Worm (Caenorhabditis elegans): ENCODE data around the gene rnp-9.

DNA sequence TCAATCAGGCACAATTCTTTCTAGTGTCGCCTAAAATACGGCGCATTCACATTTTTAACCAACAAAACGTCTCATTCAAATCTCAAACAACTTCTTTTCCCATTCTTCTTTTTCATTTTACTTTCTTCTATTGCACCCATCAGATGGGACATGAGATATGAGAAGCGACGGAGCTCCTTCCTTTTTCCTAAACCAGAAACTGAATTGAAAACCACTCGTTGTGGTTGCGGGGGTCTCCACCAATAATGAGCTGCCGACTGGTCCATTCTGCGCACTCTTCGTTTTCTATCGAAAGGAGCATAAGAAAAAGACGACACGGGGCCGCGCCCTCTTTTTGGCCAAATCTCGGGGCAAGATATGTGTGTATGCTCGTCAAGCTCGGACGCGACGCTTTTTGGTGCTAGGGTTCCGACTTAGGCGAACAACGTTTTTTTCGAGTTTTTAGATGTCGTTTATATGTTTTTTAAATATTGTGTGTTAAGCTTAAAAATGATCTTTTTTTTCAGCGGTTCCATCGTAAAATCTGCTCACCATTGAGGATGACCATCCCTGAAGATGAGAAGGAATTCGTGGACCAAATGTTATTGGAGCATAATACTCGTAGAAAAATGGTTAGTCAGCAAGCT is 12.7 kb upstream of the rnp-9 start, which contains the start of gene F09B9.5:
- TF ChIP-seq ztf-29 (GFP tag; IDR thresholded peaks at IDR 0.05), result no peak
- no peak for TF ChIP-seq flt-1 (GFP tag; IDR thresholded peaks at IDR 0.05)
- no peak for TF ChIP-seq T22C8.4 (GFP tag; IDR thresholded peaks at IDR 0.05)
- TF ChIP-seq med-1 (GFP tag; optimal IDR thresholded peaks at IDR 0.05; ENCODE audit: insufficient read depth), result no peak

Data from whole organism, midembryonic.